Fruit fly (Drosophila melanogaster) whole organism: ENCODE measurements around the gene Rad9.

Experiments
- CG8478 ChIP-seq: fragments of >200 bp; optimal IDR thresholded peaks from 2 replicates; lab custom pipeline; 2018; ENCODE audit warnings: inconsistent platforms
- Dll ChIP-seq: fragments of >200 bp; optimal IDR thresholded peaks from 2 replicates; lab custom pipeline; 2017
- EcR ChIP-seq, 2 experiments: fragments of >200 bp; optimal IDR thresholded peaks; 2 replicates each; lab custom pipeline; 2017; ENCODE audit warnings: missing biosample characterization in 2 of 2, missing genetic modification characterization in 2 of 2, missing genetic modification reagents in 2 of 2
- pan ChIP-seq: fragments of >200 bp; optimal IDR thresholded peaks from 2 replicates; lab custom pipeline; 2017
- psq ChIP-seq: fragments of >200 bp; optimal IDR thresholded peaks from 2 replicates; lab custom pipeline; 2017
- usp ChIP-seq: fragments of >200 bp; optimal IDR thresholded peaks from 2 replicates; lab custom pipeline; 2017; ENCODE audit warnings: missing biosample characterization, missing genetic modification characterization, mixed read lengths

Gene Rad9

DNA sequence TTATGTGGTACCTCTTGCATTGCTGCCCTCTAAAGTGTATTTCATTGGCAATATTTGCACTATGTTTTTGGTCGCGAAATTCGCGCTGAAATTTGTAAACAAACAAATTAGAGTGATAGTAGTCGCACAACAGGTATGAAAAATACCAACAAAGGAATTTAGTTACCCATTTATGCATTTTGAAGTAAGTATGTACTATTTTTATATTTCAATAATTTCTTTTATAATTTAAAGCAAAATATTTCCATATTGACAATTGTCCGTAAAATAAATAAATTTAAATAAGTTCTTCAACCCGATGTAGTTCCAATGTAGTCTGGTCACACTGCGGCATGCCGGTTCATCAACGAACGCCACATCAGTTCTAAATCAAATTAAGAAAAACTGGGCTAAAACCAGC is at the start of gene Rad9, which contains the start of gene Uggt:
TSS of gene Rad9 (minus strand) at position 114 of the 400 bp plus-strand sequence.
TSS of gene Uggt (plus strand) at position 308 of the 400 bp plus-strand sequence.
- TF ChIP-seq usp (GFP tag; lab: Kevin White, UChicago) (no peak), pan (lab: Kevin White, UChicago) (no peak), EcR (GFP tag; optimal IDR thresholded peaks at IDR 0.05; lab: Kevin White, UChicago) (no peak), psq (lab: Kevin White, UChicago) (no peak), CG8478 (lab: Kevin White, UChicago) (no peak), Dll (lab: Kevin White, UChicago) (no peak)

DNA sequence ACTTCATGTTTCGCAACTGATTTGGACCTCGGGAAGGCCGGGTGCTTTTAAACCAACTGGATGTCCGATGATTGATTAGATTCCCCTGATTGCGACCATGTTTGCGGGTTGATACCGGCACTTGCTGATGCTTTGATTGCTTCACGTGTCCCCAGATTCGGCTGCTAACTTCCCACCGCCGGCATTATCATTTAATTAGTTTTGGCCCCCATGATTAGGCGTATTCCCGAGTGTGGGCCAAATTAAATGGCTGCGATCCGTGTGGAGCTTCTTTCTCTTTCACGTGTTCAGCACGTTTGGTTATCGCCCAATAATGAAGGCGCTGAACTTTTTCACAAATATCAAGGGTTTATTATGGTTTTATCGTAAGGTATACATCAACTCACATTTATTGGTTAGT is 49.7 kb upstream of the Rad9 start, which contains the start of gene CG3819:
TSS of gene CG3819 (minus strand) at position 23 of the 400 bp plus-strand sequence.
- TF ChIP-seq psq (lab: Kevin White, UChicago) = no peak
- TF ChIP-seq CG8478 (lab: Kevin White, UChicago) = no peak
- no peak for TF ChIP-seq Dll (lab: Kevin White, UChicago)

DNA sequence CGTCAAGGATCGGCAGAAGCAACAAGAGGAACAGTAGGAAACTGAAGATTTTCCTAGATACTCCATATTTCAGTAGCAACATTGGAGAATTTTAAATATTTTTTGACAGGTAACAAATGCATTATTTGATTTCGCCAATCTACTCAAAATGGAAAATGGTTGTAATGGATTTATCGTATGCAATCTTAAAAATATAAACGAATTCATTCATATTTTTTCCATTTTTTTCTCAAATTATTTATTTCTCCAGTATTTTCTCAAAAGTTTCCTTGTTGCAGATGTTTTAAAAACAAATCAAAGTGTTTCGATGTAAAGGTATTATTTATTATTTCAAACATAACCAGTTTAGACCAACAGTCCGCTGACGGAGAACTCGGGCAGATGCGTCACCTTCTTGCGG is 47.9 kb upstream of the Rad9 start, which contains the start of gene CG18223:
TSS of gene CG18223 (minus strand) at position 101 of the 400 bp plus-strand sequence.
- TF ChIP-seq usp (GFP tag; lab: Kevin White, UChicago) (no peak), CG8478 (lab: Kevin White, UChicago) (no peak), psq (lab: Kevin White, UChicago) (no peak), EcR (GFP tag; optimal IDR thresholded peaks at IDR 0.05; lab: Kevin White, UChicago) (no peak), Dll (lab: Kevin White, UChicago) (no peak), pan (lab: Kevin White, UChicago) (no peak)

DNA sequence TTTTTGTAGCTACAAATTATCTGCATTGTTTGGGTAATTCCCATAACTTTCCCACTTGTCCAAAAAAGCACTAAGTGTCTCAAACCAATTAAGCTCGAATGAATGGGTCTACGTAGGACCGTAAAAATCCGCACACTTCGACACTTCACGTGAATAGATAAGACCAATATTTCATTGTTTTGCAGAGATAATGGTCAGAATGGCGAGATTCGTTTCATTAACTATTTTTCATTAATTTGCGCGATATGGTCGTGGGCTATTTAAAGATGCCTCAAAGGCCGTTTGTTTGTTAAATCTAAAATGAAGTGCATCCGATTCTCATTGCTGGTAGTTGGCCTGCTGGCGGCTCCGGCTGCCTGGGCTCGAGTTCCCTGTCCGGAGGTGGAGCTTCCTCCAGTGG is 44.9 kb upstream of the Rad9 start, which contains the start of gene CG6839:
TSS of gene CG6839 (plus strand) at position 301 of the 400 bp plus-strand sequence.
- TF ChIP-seq psq (lab: Kevin White, UChicago) (no peak), Dll (lab: Kevin White, UChicago) (no peak), usp (GFP tag; lab: Kevin White, UChicago) (no peak), EcR (GFP tag; optimal IDR thresholded peaks at IDR 0.05; lab: Kevin White, UChicago) (no peak), CG8478 (lab: Kevin White, UChicago) (no peak), pan (lab: Kevin White, UChicago) (no peak)

DNA sequence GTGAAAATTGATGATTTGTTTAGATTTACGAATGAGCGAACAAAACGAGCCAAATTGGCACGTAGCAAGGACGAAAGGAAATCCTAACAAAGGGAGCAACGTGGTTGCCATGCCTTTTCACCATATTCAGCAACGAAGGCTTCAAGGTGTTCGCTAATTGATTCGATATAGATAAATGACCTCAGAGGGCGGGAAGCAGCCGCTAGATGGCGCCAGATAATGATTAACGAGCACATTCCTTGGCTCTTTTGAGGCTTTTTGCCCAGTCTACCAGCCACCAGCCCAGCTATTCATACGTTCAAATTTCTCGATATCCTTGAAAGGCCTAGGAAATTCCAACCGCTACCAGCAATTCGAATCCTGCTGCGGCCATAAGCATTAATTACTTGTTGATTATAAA is 44.1 kb upstream of the Rad9 start:
- TF ChIP-seq pan (lab: Kevin White, UChicago) = no peak

DNA sequence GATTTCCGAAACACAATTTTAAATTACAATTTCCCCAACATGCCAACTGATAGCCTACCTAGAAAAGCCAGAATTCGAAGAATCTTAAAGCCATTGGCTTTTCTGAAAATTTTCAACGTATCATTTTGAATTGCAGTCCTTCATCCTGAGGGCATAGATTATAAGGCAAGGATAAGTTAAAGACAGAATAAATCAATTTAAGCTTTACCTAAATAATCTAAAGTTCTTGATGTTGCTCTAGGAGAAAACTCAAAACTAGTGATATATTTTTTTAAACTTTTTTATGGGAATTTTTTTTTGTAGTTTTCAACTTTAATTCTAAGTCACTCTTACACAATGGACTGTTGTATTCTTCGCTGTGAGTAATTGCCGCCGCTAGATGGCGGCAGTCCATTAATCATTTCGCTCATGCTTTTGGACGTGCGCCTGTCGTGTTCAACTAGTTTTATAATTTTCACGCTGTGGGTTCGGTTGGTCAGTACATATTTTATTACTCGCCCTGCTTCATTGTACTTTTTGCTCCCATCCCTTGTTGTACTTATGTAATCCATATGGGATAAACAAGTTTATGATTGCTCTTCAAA is 41.8 kb upstream of the Rad9 start, which contains the start of gene COX6AL2:
TSS of gene COX6AL2 (minus strand) at position 51 of the 584 bp plus-strand sequence.
- TF ChIP-seq psq (lab: Kevin White, UChicago) (no peak), EcR (GFP tag; optimal IDR thresholded peaks at IDR 0.05; lab: Kevin White, UChicago) (no peak), CG8478 (lab: Kevin White, UChicago) (no peak), Dll (lab: Kevin White, UChicago) (no peak), usp (GFP tag; lab: Kevin White, UChicago) (no peak), pan (lab: Kevin White, UChicago) (no peak)

DNA sequence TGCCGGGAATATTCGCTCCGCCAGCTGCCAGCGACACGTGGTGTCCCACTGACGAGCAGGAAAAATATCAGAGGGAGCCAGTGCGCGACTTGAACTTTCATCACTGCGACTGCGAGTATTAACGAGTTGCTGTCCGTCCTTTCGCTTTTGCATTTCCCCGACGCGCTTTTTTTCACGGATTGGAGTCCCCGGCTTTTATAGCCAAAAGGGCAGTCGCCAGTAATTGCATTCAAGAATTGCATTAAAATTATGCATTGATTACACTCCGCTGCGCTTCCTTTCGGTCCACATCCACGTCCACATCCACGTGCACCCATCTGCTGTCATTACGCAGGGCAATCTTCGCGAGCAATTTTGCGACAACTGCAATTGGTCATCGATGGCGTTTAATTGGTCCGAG is 38.7 kb upstream of the Rad9 start, which contains the start of gene Ir75d:
TSS of gene Ir75d (minus strand) at position 101 of the 400 bp plus-strand sequence.
- no peak for TF ChIP-seq Dll (lab: Kevin White, UChicago)
- no peak for TF ChIP-seq psq (lab: Kevin White, UChicago)
- no peak for TF ChIP-seq pan (lab: Kevin White, UChicago)
- no peak for TF ChIP-seq EcR (GFP tag; optimal IDR thresholded peaks at IDR 0.05; lab: Kevin White, UChicago)
- no peak for TF ChIP-seq CG8478 (lab: Kevin White, UChicago)
- no peak for TF ChIP-seq usp (GFP tag; lab: Kevin White, UChicago)

DNA sequence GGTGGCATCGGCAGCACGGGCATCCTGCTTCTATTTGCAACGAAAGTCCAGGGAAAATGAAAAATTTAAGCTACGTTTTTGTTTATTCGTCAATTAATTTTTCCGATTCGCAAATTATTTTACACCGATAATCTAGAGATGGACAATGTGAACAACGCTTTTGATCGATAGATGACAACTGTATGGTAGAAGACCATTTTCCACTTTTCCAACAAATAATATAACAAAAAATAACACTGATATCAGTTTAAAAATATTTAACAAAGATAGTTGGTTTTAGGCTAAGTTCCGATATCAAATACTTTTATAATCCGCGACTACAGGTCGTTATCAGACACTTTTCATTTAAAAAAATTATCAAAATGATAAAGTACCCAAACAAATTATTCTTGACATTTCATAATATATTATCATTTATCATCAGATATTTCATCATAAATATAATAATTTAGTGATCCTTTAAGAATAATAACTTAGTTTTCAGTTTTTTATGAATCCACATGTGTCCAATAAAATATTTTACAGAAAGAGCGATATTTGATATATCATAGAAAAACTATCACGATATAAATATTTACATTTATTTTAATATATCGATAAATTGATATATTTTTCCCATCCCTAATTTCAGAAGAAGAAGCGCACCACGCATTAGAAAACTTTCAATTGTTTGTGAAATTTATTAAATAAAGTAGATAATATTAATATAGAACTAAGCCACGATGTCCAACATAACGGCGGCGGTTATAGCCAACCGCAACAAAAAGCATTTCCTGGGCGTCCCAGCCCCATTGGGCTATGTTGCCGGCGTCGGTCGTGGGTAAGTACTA is 32.6 kb upstream of the Rad9 start, which contains the start of the genes CSN1b and Prp6:
TSS of gene CSN1b (minus strand) at position 159 of the 830 bp plus-strand sequence.
TSS of gene Prp6 (plus strand) at position 601 of the 830 bp plus-strand sequence.
- TF ChIP-seq psq (lab: Kevin White, UChicago) (no peak), CG8478 (lab: Kevin White, UChicago) (no peak), pan (lab: Kevin White, UChicago) (no peak), EcR (GFP tag; optimal IDR thresholded peaks at IDR 0.05; lab: Kevin White, UChicago) (no peak), usp (GFP tag; lab: Kevin White, UChicago) (no peak), Dll (lab: Kevin White, UChicago) (no peak)

DNA sequence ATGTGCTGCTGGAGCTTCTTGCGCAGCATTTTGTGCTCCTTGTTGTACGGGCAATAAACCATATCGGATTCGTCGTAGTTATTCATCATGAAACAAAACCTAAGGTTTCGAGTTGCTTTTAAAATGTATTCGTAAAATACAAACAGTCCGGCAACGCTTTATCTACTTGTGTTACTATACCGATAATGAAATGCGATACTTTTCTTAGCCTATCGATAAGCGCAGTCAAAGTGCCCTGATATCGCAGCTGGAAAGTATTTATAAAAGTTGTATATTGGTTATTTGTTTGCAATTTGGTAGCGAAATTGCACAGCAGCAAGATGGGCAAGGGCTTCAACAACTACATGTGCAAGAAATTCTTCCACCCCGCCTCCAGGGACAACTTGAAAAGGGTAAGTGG is 29.1 kb upstream of the Rad9 start, which contains the start of the genes arx and CG6843:
TSS of gene arx (minus strand) at position 144 of the 400 bp plus-strand sequence.
TSS of gene CG6843 (plus strand) at position 184 of the 400 bp plus-strand sequence.
- TF ChIP-seq psq (lab: Kevin White, UChicago) = no peak
- no peak for TF ChIP-seq Dll (lab: Kevin White, UChicago)
- TF ChIP-seq CG8478 (lab: Kevin White, UChicago) = no peak
- no peak for TF ChIP-seq pan (lab: Kevin White, UChicago)
- no peak for TF ChIP-seq usp (GFP tag; lab: Kevin White, UChicago)
- TF ChIP-seq EcR (GFP tag; optimal IDR thresholded peaks at IDR 0.05; lab: Kevin White, UChicago) = no peak

DNA sequence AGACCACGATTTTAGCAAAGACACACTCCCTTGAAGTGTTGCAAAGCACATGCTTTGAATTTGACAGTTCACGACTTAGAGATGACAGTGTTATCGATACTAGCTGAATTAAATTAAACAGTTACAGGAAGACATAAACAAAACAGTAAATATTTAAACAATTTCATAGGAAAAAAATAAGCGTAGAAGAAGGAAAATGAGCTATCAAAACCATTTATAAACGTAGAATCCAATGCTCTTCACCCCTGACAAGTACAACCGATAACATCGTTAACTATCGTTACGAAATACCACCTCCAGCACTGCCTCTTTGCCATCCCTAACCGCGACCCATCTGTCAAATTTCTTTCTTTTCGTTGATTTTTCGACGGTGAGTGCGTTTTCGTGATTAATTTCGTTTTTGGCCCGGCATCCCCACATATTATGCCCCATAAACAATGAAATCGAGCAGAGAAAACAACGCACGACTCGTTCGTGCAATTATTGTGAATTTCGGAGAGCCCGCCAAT is 26.5 kb upstream of the Rad9 start, which contains the start of gene RpL26:
TSS of gene RpL26 (plus strand) at position 106 of the 509 bp plus-strand sequence.
- no peak for TF ChIP-seq pan (lab: Kevin White, UChicago)
- TF ChIP-seq usp (GFP tag; lab: Kevin White, UChicago) = no peak
- no peak for TF ChIP-seq psq (lab: Kevin White, UChicago)
- TF ChIP-seq EcR (GFP tag; optimal IDR thresholded peaks at IDR 0.05; lab: Kevin White, UChicago) = no peak
- no peak for TF ChIP-seq CG8478 (lab: Kevin White, UChicago)
